Fruit fly (Drosophila melanogaster) whole organism, prepupa: ENCODE measurements around the gene dind.

Experiments
- CG8632 ChIP-seq: fragments of 200-800 bp; sonication (Bioruptor generic); optimal IDR thresholded peaks from 3 replicates; lab custom pipeline; 2016; ENCODE audit warnings: missing biosample characterization, missing genetic modification characterization
- Eip75B ChIP-seq: fragments of 200-800 bp; sonication (Bioruptor generic); optimal IDR thresholded peaks from 3 replicates; lab custom pipeline; 2016; ENCODE audit warnings: missing biosample characterization, missing genetic modification characterization
- Ets96B ChIP-seq: fragments of 200-800 bp; optimal IDR thresholded peaks from 2 replicates; lab custom pipeline; 2019; ENCODE audit warnings: missing biosample characterization, mild to moderate bottlenecking, missing genetic modification characterization, moderate library complexity
- Met ChIP-seq: fragments of 200-800 bp; sonication (Bioruptor generic); optimal IDR thresholded peaks from 3 replicates; lab custom pipeline; 2016; ENCODE audit warnings: missing biosample characterization, missing genetic modification characterization
- acj6 ChIP-seq: fragments of 200-800 bp; sonication (Bioruptor generic); optimal IDR thresholded peaks from 3 replicates; lab custom pipeline; 2016; ENCODE audit warnings: missing biosample characterization, missing genetic modification characterization

DNA sequence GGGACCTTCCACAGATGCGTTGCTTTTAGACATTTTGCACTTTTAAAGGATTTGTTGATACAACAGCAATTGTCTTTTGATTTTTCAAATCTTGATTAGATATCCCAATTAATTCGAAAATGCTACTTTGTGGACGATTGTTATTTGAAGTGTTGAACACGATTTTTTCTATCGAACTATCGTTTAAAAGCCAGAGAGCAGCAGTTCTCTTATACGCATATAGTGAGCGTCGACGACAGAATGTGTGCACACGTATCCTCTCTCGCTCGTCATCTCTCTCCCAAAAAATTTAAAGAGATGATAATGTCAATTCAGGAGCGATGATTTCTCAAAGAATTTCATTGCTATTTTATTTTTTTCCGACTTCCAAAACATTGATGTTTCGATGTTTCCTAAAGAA, 45.2 kb upstream of the dind start, which contains the start of gene CG34283:
- no peak for TF ChIP-seq Met (GFP tag; lab: Kevin White, UChicago)
- TF ChIP-seq Ets96B (tag; lab: Kevin White, UChicago), result no peak
- TF ChIP-seq Eip75B (GFP tag; lab: Kevin White, UChicago), result no peak
- TF ChIP-seq acj6 (GFP tag; lab: Kevin White, UChicago), result no peak
- no peak for TF ChIP-seq CG8632 (GFP tag; lab: Kevin White, UChicago)
